Fruit fly (Drosophila melanogaster) whole organism, embryonic: ENCODE measurements around the gene Fas3.
A peak's percentile ranks its signal among the peaks of the same experiment; 100 is the strongest.

ENCODE experiments used
- Bdp1 ChIP-seq: fragments of 200-800 bp; sonication (Bioruptor generic); optimal IDR thresholded peaks from 3 replicates; lab custom pipeline; 2016; ENCODE audit warnings: missing biosample characterization, missing genetic modification characterization
- Blimp-1 ChIP-seq: fragments of 200-800 bp; sonication (Bioruptor generic); optimal IDR thresholded peaks from 3 replicates; lab custom pipeline; 2018; ENCODE audit warnings: missing biosample characterization, missing genetic modification characterization, mild to moderate bottlenecking, moderate library complexity, missing genetic modification reagents
- CG10979 ChIP-seq: fragments of 200-800 bp; sonication (Bioruptor generic); optimal IDR thresholded peaks from 2 replicates; lab custom pipeline; 2018; ENCODE audit warnings: missing biosample characterization, mild to moderate bottlenecking, missing genetic modification characterization, moderate library complexity
- CG12391 ChIP-seq: fragments of 200-800 bp; sonication (Bioruptor generic); optimal IDR thresholded peaks from 3 replicates; lab custom pipeline; 2018; ENCODE audit warnings: missing biosample characterization, mild to moderate bottlenecking, missing genetic modification characterization, moderate library complexity
- CG13624 ChIP-seq: fragments of 200-800 bp; sonication (Bioruptor generic); optimal IDR thresholded peaks from 2 replicates; lab custom pipeline; 2016; ENCODE audit warnings: missing biosample characterization, missing genetic modification characterization
- CG15601 ChIP-seq: fragments of 200-800 bp; sonication (Bioruptor generic); optimal IDR thresholded peaks from 3 replicates; lab custom pipeline; 2019; ENCODE audit warnings: missing biosample characterization, mild to moderate bottlenecking, missing genetic modification characterization, moderate library complexity
- CG16863 ChIP-seq: fragments of 200-800 bp; sonication (Bioruptor generic); optimal IDR thresholded peaks from 3 replicates; lab custom pipeline; 2016; ENCODE audit warnings: missing biosample characterization, missing genetic modification characterization
- CG18262 ChIP-seq: fragments of 200-800 bp; optimal IDR thresholded peaks from 3 replicates; lab custom pipeline; 2019; ENCODE audit warnings: missing biosample characterization, mild to moderate bottlenecking, missing genetic modification characterization, moderate library complexity
- CG18599 ChIP-seq: fragments of 200-800 bp; sonication (Bioruptor generic); optimal IDR thresholded peaks from 3 replicates; lab custom pipeline; 2017; ENCODE audit warnings: missing biosample characterization, missing genetic modification characterization, mild to moderate bottlenecking, moderate library complexity, missing genetic modification reagents
- CG2678 ChIP-seq: fragments of 200-800 bp; sonication (Bioruptor generic); optimal IDR thresholded peaks from 3 replicates; lab custom pipeline; 2019; ENCODE audit warnings: missing biosample characterization, mild to moderate bottlenecking, missing genetic modification characterization, moderate library complexity
- CG2712 ChIP-seq: fragments of 200-800 bp; optimal IDR thresholded peaks from 3 replicates; lab custom pipeline; 2019; ENCODE audit warnings: missing biosample characterization, mild to moderate bottlenecking, missing genetic modification characterization, moderate library complexity
- CG4282 ChIP-seq: fragments of 200-800 bp; sonication (Bioruptor generic); optimal IDR thresholded peaks from 2 replicates; lab custom pipeline; 2016; ENCODE audit warnings: missing biosample characterization, missing genetic modification characterization
- CG7839 ChIP-seq: fragments of 200-800 bp; sonication (Bioruptor generic); optimal IDR thresholded peaks from 3 replicates; lab custom pipeline; 2018; ENCODE audit warnings: missing biosample characterization, mild to moderate bottlenecking, missing genetic modification characterization, moderate library complexity
- CG9437 ChIP-seq: fragments of 200-800 bp; sonication (Bioruptor generic); optimal IDR thresholded peaks from 2 replicates; lab custom pipeline; 2018; ENCODE audit warnings: missing biosample characterization, mild to moderate bottlenecking, missing genetic modification characterization
- Ets65A ChIP-seq: fragments of 200-800 bp; sonication (Bioruptor generic); peaks from one replicate; lab custom pipeline; 2016; ENCODE audit warnings: missing biosample characterization, missing genetic modification characterization
- HLH3B ChIP-seq: fragments of 200-800 bp; sonication (Bioruptor generic); IDR thresholded peaks from 2 replicates; pipeline ENCODE4 v1.3.6; 2022; ENCODE audit warnings: missing biosample characterization, missing genetic modification characterization
- Hr51 ChIP-seq, 2 experiments: fragments of 200-800 bp; sonication (Bioruptor generic); optimal IDR thresholded peaks; 2 replicates in 1 of 2; 3 replicates in 1 of 2; lab custom pipeline; 2016 to 2018; ENCODE audit warnings: missing biosample characterization in 2 of 2, missing genetic modification characterization in 2 of 2, mild to moderate bottlenecking in 1 of 2, moderate library complexity in 1 of 2
- MTF-1 ChIP-seq: fragments of 200-800 bp; sonication (Bioruptor generic); optimal IDR thresholded peaks from 2 replicates; lab custom pipeline; 2018; ENCODE audit warnings: missing biosample characterization, mild to moderate bottlenecking, missing genetic modification characterization, borderline replicate concordance
- Mad ChIP-seq: fragments of 200-800 bp; sonication (Bioruptor generic); optimal IDR thresholded peaks from 2 replicates; lab custom pipeline; 2016; ENCODE audit warnings: missing biosample characterization, missing genetic modification characterization
- Med ChIP-seq: fragments of 200-800 bp; sonication (Bioruptor generic); peaks from one replicate; lab custom pipeline; 2016; ENCODE audit warnings: missing biosample characterization, missing genetic modification characterization, mild to moderate bottlenecking, inconsistent platforms, moderate library complexity
- Oli ChIP-seq: fragments of 200-800 bp; sonication (Bioruptor generic); optimal IDR thresholded peaks from 2 replicates; lab custom pipeline; 2018; ENCODE audit warnings: missing biosample characterization, mild to moderate bottlenecking, missing genetic modification characterization, moderate library complexity
- Side ChIP-seq: fragments of 200-800 bp; sonication (Bioruptor generic); optimal IDR thresholded peaks from 2 replicates; lab custom pipeline; 2016; ENCODE audit warnings: missing biosample characterization, missing genetic modification characterization
- Sox102F ChIP-seq: fragments of 200-800 bp; sonication (Bioruptor generic); optimal IDR thresholded peaks from 2 replicates; lab custom pipeline; 2018; ENCODE audit warnings: missing biosample characterization, mild to moderate bottlenecking, missing genetic modification characterization, moderate library complexity
- Sry-β ChIP-seq: fragments of 200-800 bp; sonication (Bioruptor generic); optimal IDR thresholded peaks from 2 replicates; lab custom pipeline; 2018; ENCODE audit warnings: missing biosample characterization, mild to moderate bottlenecking, missing genetic modification characterization, moderate library complexity
- Ssrp ChIP-seq: fragments of 200-800 bp; sonication (Bioruptor generic); optimal IDR thresholded peaks from 2 replicates; lab custom pipeline; 2018; ENCODE audit warnings: missing biosample characterization, mild to moderate bottlenecking, missing genetic modification characterization, moderate library complexity
- Xrp1 ChIP-seq: fragments of 200-800 bp; sonication (Bioruptor generic); IDR thresholded peaks from 2 replicates; pipeline ENCODE4 v1.3.6; 2022; ENCODE audit warnings: missing biosample characterization, missing genetic modification characterization
- az2 ChIP-seq: fragments of 200-800 bp; sonication (Bioruptor generic); optimal IDR thresholded peaks from 3 replicates; lab custom pipeline; 2016; ENCODE audit warnings: missing biosample characterization, missing genetic modification characterization
- bsh ChIP-seq, 2 experiments: fragments of 200-800 bp; sonication (Bioruptor generic); optimal IDR thresholded peaks; 2 replicates each; lab custom pipeline; 2017 to 2018; ENCODE audit warnings: mild to moderate bottlenecking in 2 of 2, missing biosample characterization in 2 of 2, missing genetic modification characterization in 2 of 2, moderate library complexity in 1 of 2
- crc ChIP-seq: fragments of 200-800 bp; sonication (Bioruptor generic); optimal IDR thresholded peaks from 2 replicates; lab custom pipeline; 2016; ENCODE audit warnings: missing biosample characterization, missing genetic modification characterization
- dmrt99B ChIP-seq: fragments of 200-800 bp; sonication (Bioruptor generic); optimal IDR thresholded peaks from 2 replicates; lab custom pipeline; 2018; ENCODE audit warnings: missing biosample characterization, mild to moderate bottlenecking, missing genetic modification characterization, moderate library complexity
- gem ChIP-seq: fragments of 200-800 bp; sonication (Bioruptor generic); optimal IDR thresholded peaks from 2 replicates; lab custom pipeline; 2019; ENCODE audit warnings: missing biosample characterization, mild to moderate bottlenecking, missing genetic modification characterization, moderate library complexity
- gro ChIP-seq: fragments of 200-800 bp; sonication (Bioruptor generic); optimal IDR thresholded peaks from 2 replicates; lab custom pipeline; 2016; ENCODE audit warnings: missing biosample characterization, missing genetic modification characterization
- hbn ChIP-seq: fragments of 200-800 bp; sonication (Bioruptor generic); IDR thresholded peaks from 2 replicates; pipeline ENCODE4 v1.3.6; 2022; ENCODE audit warnings: missing biosample characterization, missing genetic modification characterization; ENCODE audit not compliant: partially characterized antibody
- lola ChIP-seq, 3 experiments: fragments of >200 bp in 2 of 3; fragments of 200-800 bp in 1 of 3; sonication (Bioruptor generic) in 1 of 3; optimal IDR thresholded peaks; 2 replicates each; lab custom pipeline; 2017 to 2019; ENCODE audit warnings: missing biosample characterization in 3 of 3, missing genetic modification characterization in 3 of 3, mild to moderate bottlenecking in 1 of 3, moderate library complexity in 1 of 3
- nom ChIP-seq: fragments of 200-800 bp; sonication (Bioruptor generic); optimal IDR thresholded peaks from 2 replicates; lab custom pipeline; 2017; ENCODE audit warnings: missing biosample characterization, missing genetic modification characterization, mild to moderate bottlenecking, moderate library complexity, missing genetic modification reagents
- psq ChIP-seq: fragments of 200-800 bp; sonication (Bioruptor generic); optimal IDR thresholded peaks from 2 replicates; lab custom pipeline; 2017; ENCODE audit warnings: missing biosample characterization, missing genetic modification characterization
- seq ChIP-seq: fragments of 200-800 bp; sonication (Bioruptor generic); IDR thresholded peaks from 2 replicates; pipeline ENCODE4 v1.3.6; 2022; ENCODE audit warnings: missing biosample characterization, missing genetic modification characterization
- sna ChIP-seq: fragments of 200-800 bp; sonication (Bioruptor generic); IDR thresholded peaks from 2 replicates; pipeline ENCODE4 v1.3.6; 2022; ENCODE audit warnings: missing biosample characterization, missing genetic modification characterization; ENCODE audit not compliant: partially characterized antibody
- trh ChIP-seq: fragments of 200-800 bp; sonication (Bioruptor generic); optimal IDR thresholded peaks from 2 replicates; lab custom pipeline; 2016; ENCODE audit warnings: missing biosample characterization, missing genetic modification characterization

The Fas3 gene

DNA sequence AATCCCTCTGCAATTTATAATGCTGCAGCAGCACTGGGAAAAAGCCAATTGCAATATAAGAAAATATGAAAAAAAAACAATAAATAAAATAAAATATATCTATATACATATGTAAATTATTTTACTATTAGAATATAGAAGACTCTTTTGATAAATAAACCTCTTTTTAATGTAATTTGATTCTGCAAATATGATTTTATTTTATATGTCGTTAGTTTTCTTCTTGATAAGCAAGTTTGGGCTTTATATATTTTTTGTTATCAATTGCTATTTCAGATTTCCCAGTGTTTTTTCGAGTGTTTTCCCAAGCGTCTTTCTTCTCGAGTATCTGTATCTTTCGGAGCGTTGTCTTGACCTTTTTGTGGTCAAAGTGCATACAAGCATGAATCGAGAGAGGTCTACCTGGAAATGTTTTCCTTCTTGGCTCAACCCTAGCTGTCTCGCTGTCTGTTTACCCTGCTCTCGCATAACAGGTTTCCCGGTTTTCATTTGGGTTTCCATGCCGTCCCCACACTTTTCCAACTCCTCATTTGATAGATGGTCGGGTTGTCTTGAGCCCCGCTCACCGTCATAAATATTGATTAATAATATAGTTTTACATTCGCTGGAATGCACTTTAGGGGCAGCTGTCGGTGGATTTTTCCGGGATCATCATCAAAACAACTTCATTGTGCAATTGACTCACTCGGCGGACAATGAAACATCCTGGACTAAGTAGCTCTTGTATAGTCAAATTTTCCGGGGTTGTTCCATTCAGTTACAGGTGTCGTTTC lies 14.7 kb upstream of the Fas3 start (continued):
- peak; percentile 75 for TF ChIP-seq Ssrp (tag; lab: Kevin White, UChicago)
- TF ChIP-seq CG16863, result no peak
- no peak for TF ChIP-seq MTF-1
- TF ChIP-seq Side, result no peak

- TF ChIP-seq gro (GFP tag; lab: Kevin White, UChicago) (no peak), CG13624 (GFP tag; lab: Kevin White, UChicago) (no peak), Ets65A (GFP tag; lab: Kevin White, UChicago) (peak; percentile 32), CG9437 (no peak), HLH3B (GFP tag; lab: Robert Waterston, UW) (no peak), Sry-β (GFP tag; lab: Kevin White, UChicago) (no peak), Med (GFP tag; lab: Kevin White, UChicago) (peak; percentile 43), trh (GFP tag; lab: Kevin White, UChicago) (no peak), seq (GFP tag; lab: Robert Waterston, UW) (no peak), Xrp1 (GFP tag; lab: Robert Waterston, UW) (peak; percentile 19; the same call in 1 of the 2 replicates), CG2712 (tag; lab: Kevin White, UChicago) (peak; percentile 25), gem (tag; lab: Kevin White, UChicago) (peak; percentile 43), CG7839 (tag; lab: Kevin White, UChicago) (peak; percentile 20), CG4282 (GFP tag; lab: Kevin White, UChicago) (no peak), nom (GFP tag; lab: Kevin White, UChicago) (no peak), dmrt99B (tag; lab: Kevin White, UChicago) (peak; percentile 16), CG2678 (tag; lab: Kevin White, UChicago) (peak; percentile 15), Hr51 (GFP tag; optimal IDR thresholded peaks at IDR 0.05; lab: Kevin White, UChicago) (peak in 1 of 2 experiments; percentile 26), Mad (no peak), Blimp-1 (GFP tag; lab: Kevin White, UChicago) (peak; percentile 23), sna (GFP tag; lab: Robert Waterston, UW) (no peak), Oli (tag; lab: Kevin White, UChicago) (peak; percentile 11), bsh (GFP tag; optimal IDR thresholded peaks at IDR 0.05; lab: Kevin White, UChicago) (peak in 1 of 2 experiments; percentile 52), CG10979 (tag; lab: Kevin White, UChicago) (peak; percentile 35), psq (GFP tag; lab: Kevin White, UChicago) (no peak), lola (GFP tag; optimal IDR thresholded peaks at IDR 0.05; lab: Kevin White, UChicago) (peak in 1 of 3 experiments; percentile 0), hbn (GFP tag; lab: Robert Waterston, UW) (no peak), CG18599 (GFP tag; lab: Kevin White, UChicago) (peak; percentile 24), Sox102F (peak; percentile 26), CG15601 (tag; lab: Kevin White, UChicago) (peak; percentile 2), CG18262 (tag; lab: Kevin White, UChicago) (peak; percentile 18), az2 (GFP tag; lab: Kevin White, UChicago) (peak; percentile 13), crc (GFP tag; lab: Kevin White, UChicago) (no peak), CG12391 (peak; percentile 1), Bdp1 (GFP tag; lab: Kevin White, UChicago) (no peak)
- TF ChIP-seq, all 482 proteins: peak for 20
Observed at dm6 chr2L:18307823-18308222, 12.1 kb upstream of the Fas3 start.
